Fruit fly (Drosophila melanogaster) whole organism, embryonic: ENCODE measurements around the gene Sfp23F.
A peak's percentile ranks its signal among the peaks of the same experiment; 100 is the strongest.

Source experiments
- Ada2b ChIP-seq: fragments of 200-800 bp; sonication (Bioruptor generic); IDR thresholded peaks from 2 replicates; pipeline ENCODE4 v1.3.6; 2022; ENCODE audit warnings: missing biosample characterization, missing genetic modification characterization
- CG10209 ChIP-seq: fragments of 200-800 bp; sonication (Bioruptor generic); optimal IDR thresholded peaks from 3 replicates; lab custom pipeline; 2017; ENCODE audit warnings: missing biosample characterization, mild to moderate bottlenecking, missing genetic modification characterization, missing genetic modification reagents
- CG1024 ChIP-seq: fragments of 200-800 bp; sonication (Bioruptor generic); IDR thresholded peaks from 2 replicates; pipeline ENCODE4 v1.3.6; 2022; ENCODE audit warnings: missing biosample characterization, missing genetic modification characterization
- CG10979 ChIP-seq: fragments of 200-800 bp; sonication (Bioruptor generic); optimal IDR thresholded peaks from 2 replicates; lab custom pipeline; 2018; ENCODE audit warnings: missing biosample characterization, mild to moderate bottlenecking, missing genetic modification characterization, moderate library complexity
- CG11504 ChIP-seq: fragments of 200-800 bp; sonication (Bioruptor generic); optimal IDR thresholded peaks from 3 replicates; lab custom pipeline; 2019; ENCODE audit warnings: missing biosample characterization, mild to moderate bottlenecking, missing genetic modification characterization, moderate library complexity
- CG11560 ChIP-seq: fragments of 200-800 bp; sonication (Bioruptor generic); IDR thresholded peaks from 3 replicates; pipeline ENCODE4 v1.3.6; 2022; ENCODE audit warnings: missing biosample characterization, missing genetic modification characterization
- CG12391 ChIP-seq: fragments of 200-800 bp; sonication (Bioruptor generic); optimal IDR thresholded peaks from 3 replicates; lab custom pipeline; 2018; ENCODE audit warnings: missing biosample characterization, mild to moderate bottlenecking, missing genetic modification characterization, moderate library complexity
- CG13296 ChIP-seq: fragments of 200-800 bp; sonication (Bioruptor generic); optimal IDR thresholded peaks from 3 replicates; lab custom pipeline; 2018; ENCODE audit warnings: missing biosample characterization, mild to moderate bottlenecking, missing genetic modification characterization
- CG14965 ChIP-seq: fragments of 200-800 bp; sonication (Bioruptor generic); optimal IDR thresholded peaks from 2 replicates; lab custom pipeline; 2016; ENCODE audit warnings: missing biosample characterization, missing genetic modification characterization, borderline replicate concordance
- CG17568 ChIP-seq: fragments of 200-800 bp; sonication (Bioruptor generic); optimal IDR thresholded peaks from 2 replicates; lab custom pipeline; 2018; ENCODE audit warnings: missing biosample characterization, mild to moderate bottlenecking, missing genetic modification characterization, moderate library complexity
- CG18262 ChIP-seq: fragments of 200-800 bp; optimal IDR thresholded peaks from 3 replicates; lab custom pipeline; 2019; ENCODE audit warnings: missing biosample characterization, mild to moderate bottlenecking, missing genetic modification characterization, moderate library complexity
- CG1832 ChIP-seq: fragments of 200-800 bp; sonication (Bioruptor generic); optimal IDR thresholded peaks from 2 replicates; lab custom pipeline; 2017; ENCODE audit warnings: missing biosample characterization, mild to moderate bottlenecking, missing genetic modification characterization, inconsistent platforms
- CG18619 ChIP-seq: fragments of 200-800 bp; sonication (Bioruptor generic); optimal IDR thresholded peaks from 3 replicates; lab custom pipeline; 2017; ENCODE audit warnings: missing biosample characterization, mild to moderate bottlenecking, missing genetic modification characterization
- CG2199 ChIP-seq: fragments of 200-800 bp; sonication (Bioruptor generic); IDR thresholded peaks from 3 replicates; pipeline ENCODE4 v1.3.6; 2022; ENCODE audit warnings: missing biosample characterization, missing genetic modification characterization
- CG2712 ChIP-seq: fragments of 200-800 bp; optimal IDR thresholded peaks from 3 replicates; lab custom pipeline; 2019; ENCODE audit warnings: missing biosample characterization, mild to moderate bottlenecking, missing genetic modification characterization, moderate library complexity
- CG30431 ChIP-seq: fragments of 200-800 bp; sonication (Bioruptor generic); optimal IDR thresholded peaks from 2 replicates; lab custom pipeline; 2017; ENCODE audit warnings: missing biosample characterization, missing genetic modification characterization
- CG32772 ChIP-seq: fragments of 200-800 bp; sonication (Bioruptor generic); IDR thresholded peaks from 2 replicates; pipeline ENCODE4 v1.3.6; 2022; ENCODE audit warnings: missing biosample characterization, missing genetic modification characterization
- CG4854 ChIP-seq: fragments of 200-800 bp; sonication (Bioruptor generic); optimal IDR thresholded peaks from 2 replicates; lab custom pipeline; 2016; ENCODE audit warnings: missing biosample characterization, missing genetic modification characterization, inconsistent platforms
- CG6254 ChIP-seq: fragments of 200-800 bp; sonication (Bioruptor generic); optimal IDR thresholded peaks from 3 replicates; lab custom pipeline; 2017; ENCODE audit warnings: mild to moderate bottlenecking, missing biosample characterization, missing genetic modification reagents, missing genetic modification characterization
- CG6791 ChIP-seq: fragments of 200-800 bp; sonication (Bioruptor generic); IDR thresholded peaks from 3 replicates; pipeline ENCODE4 v1.3.6; 2022; ENCODE audit warnings: missing biosample characterization, missing genetic modification characterization; ENCODE audit not compliant: partially characterized antibody
- CG8089 ChIP-seq: fragments of 200-800 bp; sonication (Bioruptor generic); optimal IDR thresholded peaks from 3 replicates; lab custom pipeline; 2016; ENCODE audit warnings: missing biosample characterization, missing genetic modification characterization
- CG9876 ChIP-seq: fragments of 200-800 bp; sonication (Bioruptor generic); optimal IDR thresholded peaks from 2 replicates; lab custom pipeline; 2016; ENCODE audit warnings: missing biosample characterization, missing genetic modification characterization
- Chrac-16 ChIP-seq: fragments of 200-800 bp; sonication (Bioruptor generic); optimal IDR thresholded peaks from 3 replicates; lab custom pipeline; 2016; ENCODE audit warnings: missing biosample characterization, missing genetic modification characterization
- E2f2 ChIP-seq: fragments of 200-800 bp; sonication (Bioruptor generic); IDR thresholded peaks from 2 replicates; pipeline ENCODE4 v1.3.6; 2022; ENCODE audit warnings: missing biosample characterization, missing genetic modification characterization
- Ets97D ChIP-seq: fragments of 200-800 bp; sonication (Bioruptor generic); optimal IDR thresholded peaks from 3 replicates; lab custom pipeline; 2016; ENCODE audit warnings: missing biosample characterization, missing genetic modification characterization
- Hmx ChIP-seq: fragments of 200-800 bp; sonication (Bioruptor generic); optimal IDR thresholded peaks from 2 replicates; lab custom pipeline; 2016; ENCODE audit warnings: missing biosample characterization, missing genetic modification characterization
- Hr39 ChIP-seq: fragments of >200 bp; optimal IDR thresholded peaks from 2 replicates; lab custom pipeline; 2017
- Hr51 ChIP-seq, 2 experiments: fragments of 200-800 bp; sonication (Bioruptor generic); optimal IDR thresholded peaks; 2 replicates in 1 of 2; 3 replicates in 1 of 2; lab custom pipeline; 2016 to 2018; ENCODE audit warnings: missing biosample characterization in 2 of 2, missing genetic modification characterization in 2 of 2, mild to moderate bottlenecking in 1 of 2, moderate library complexity in 1 of 2
- Jarid2 ChIP-seq: fragments of 200-800 bp; sonication (Bioruptor generic); optimal IDR thresholded peaks from 3 replicates; lab custom pipeline; 2017; ENCODE audit warnings: mild to moderate bottlenecking, missing biosample characterization, missing genetic modification reagents, missing genetic modification characterization
- Med ChIP-seq: fragments of 200-800 bp; sonication (Bioruptor generic); peaks from one replicate; lab custom pipeline; 2016; ENCODE audit warnings: missing biosample characterization, missing genetic modification characterization, mild to moderate bottlenecking, inconsistent platforms, moderate library complexity
- NC2α ChIP-seq: fragments of 200-800 bp; sonication (Bioruptor generic); optimal IDR thresholded peaks from 2 replicates; lab custom pipeline; 2016; ENCODE audit warnings: missing biosample characterization, missing genetic modification characterization
- Sox100B ChIP-seq: fragments of 200-800 bp; sonication (Bioruptor generic); optimal IDR thresholded peaks from 3 replicates; lab custom pipeline; 2018; ENCODE audit warnings: missing biosample characterization, mild to moderate bottlenecking, missing genetic modification characterization
- Sry-δ ChIP-seq: fragments of 200-800 bp; sonication (Bioruptor generic); optimal IDR thresholded peaks from 2 replicates; lab custom pipeline; 2016; ENCODE audit warnings: missing biosample characterization, missing genetic modification characterization
- bbx ChIP-seq: fragments of 200-800 bp; sonication (Bioruptor generic); IDR thresholded peaks from 2 replicates; pipeline ENCODE4 v1.3.6; 2022; ENCODE audit warnings: missing biosample characterization, missing genetic modification characterization; ENCODE audit not compliant: partially characterized antibody
- bcd ChIP-seq: fragments of 200-800 bp; sonication (Bioruptor generic); optimal IDR thresholded peaks from 2 replicates; lab custom pipeline; 2017; ENCODE audit warnings: missing biosample characterization, mild to moderate bottlenecking, missing genetic modification characterization
- dmrt99B ChIP-seq: fragments of 200-800 bp; sonication (Bioruptor generic); optimal IDR thresholded peaks from 2 replicates; lab custom pipeline; 2018; ENCODE audit warnings: missing biosample characterization, mild to moderate bottlenecking, missing genetic modification characterization, moderate library complexity
- dpn ChIP-seq, 2 experiments: fragments of 200-800 bp; sonication (Bioruptor generic); optimal IDR thresholded peaks; 3 replicates each; lab custom pipeline; 2016; ENCODE audit warnings: missing biosample characterization in 2 of 2, missing genetic modification characterization in 2 of 2
- fd3F ChIP-seq: fragments of 200-800 bp; sonication (Bioruptor generic); optimal IDR thresholded peaks from 2 replicates; lab custom pipeline; 2018; ENCODE audit warnings: missing biosample characterization, mild to moderate bottlenecking, missing genetic modification characterization, moderate library complexity
- h ChIP-seq: fragments of >200 bp; optimal IDR thresholded peaks from 2 replicates; lab custom pipeline; 2017
- knrl ChIP-seq: fragments of 200-800 bp; sonication (Bioruptor generic); IDR thresholded peaks from 3 replicates; pipeline ENCODE4 v1.3.6; 2022; ENCODE audit warnings: missing biosample characterization, missing genetic modification characterization; ENCODE audit not compliant: partially characterized antibody
- lola ChIP-seq, 3 experiments: fragments of >200 bp in 2 of 3; fragments of 200-800 bp in 1 of 3; sonication (Bioruptor generic) in 1 of 3; optimal IDR thresholded peaks; 2 replicates each; lab custom pipeline; 2017 to 2019; ENCODE audit warnings: missing biosample characterization in 3 of 3, missing genetic modification characterization in 3 of 3, mild to moderate bottlenecking in 1 of 3, moderate library complexity in 1 of 3
- oc ChIP-seq: fragments of 200-800 bp; sonication (Bioruptor generic); optimal IDR thresholded peaks from 2 replicates; lab custom pipeline; 2018; ENCODE audit warnings: missing biosample characterization, mild to moderate bottlenecking, missing genetic modification characterization, moderate library complexity
- prd ChIP-seq, 3 experiments: fragments of >200 bp in 2 of 3; fragments of 200-800 bp in 1 of 3; sonication (Bioruptor generic) in 1 of 3; optimal IDR thresholded peaks in 2 of 3; IDR thresholded peaks in 1 of 3; 2 replicates in 2 of 3; 3 replicates in 1 of 3; pipeline versions ENCODE4 v1.3.6 to Lab custom; 2017 to 2022; ENCODE audit warnings: missing biosample characterization in 1 of 3, missing genetic modification characterization in 1 of 3
- salm ChIP-seq: fragments of 200-800 bp; sonication (Bioruptor generic); optimal IDR thresholded peaks from 2 replicates; lab custom pipeline; 2018; ENCODE audit warnings: missing biosample characterization, mild to moderate bottlenecking, missing genetic modification characterization
- tgo ChIP-seq: fragments of 200-800 bp; sonication (Bioruptor generic); IDR thresholded peaks from 3 replicates; pipeline ENCODE4 v1.3.6; 2022; ENCODE audit warnings: missing biosample characterization, missing genetic modification characterization
- unc-4 ChIP-seq: fragments of 200-800 bp; sonication (Bioruptor generic); IDR thresholded peaks from 2 replicates; pipeline ENCODE4 v1.3.6; 2022; ENCODE audit warnings: missing biosample characterization, missing genetic modification characterization; ENCODE audit not compliant: partially characterized antibody
- unpg ChIP-seq: fragments of 200-800 bp; sonication (Bioruptor generic); optimal IDR thresholded peaks from 3 replicates; lab custom pipeline; 2018; ENCODE audit warnings: missing biosample characterization, mild to moderate bottlenecking, missing genetic modification characterization, moderate library complexity
- wdn ChIP-seq: fragments of 200-800 bp; sonication (Bioruptor generic); IDR thresholded peaks from 2 replicates; pipeline ENCODE4 v1.3.6; 2022; ENCODE audit warnings: missing biosample characterization, missing genetic modification characterization
- wor ChIP-seq: fragments of 200-800 bp; sonication (Bioruptor generic); IDR thresholded peaks from 2 replicates; pipeline ENCODE4 v1.3.6; 2022; ENCODE audit warnings: missing biosample characterization, missing genetic modification characterization

Sfp23F gene

DNA sequence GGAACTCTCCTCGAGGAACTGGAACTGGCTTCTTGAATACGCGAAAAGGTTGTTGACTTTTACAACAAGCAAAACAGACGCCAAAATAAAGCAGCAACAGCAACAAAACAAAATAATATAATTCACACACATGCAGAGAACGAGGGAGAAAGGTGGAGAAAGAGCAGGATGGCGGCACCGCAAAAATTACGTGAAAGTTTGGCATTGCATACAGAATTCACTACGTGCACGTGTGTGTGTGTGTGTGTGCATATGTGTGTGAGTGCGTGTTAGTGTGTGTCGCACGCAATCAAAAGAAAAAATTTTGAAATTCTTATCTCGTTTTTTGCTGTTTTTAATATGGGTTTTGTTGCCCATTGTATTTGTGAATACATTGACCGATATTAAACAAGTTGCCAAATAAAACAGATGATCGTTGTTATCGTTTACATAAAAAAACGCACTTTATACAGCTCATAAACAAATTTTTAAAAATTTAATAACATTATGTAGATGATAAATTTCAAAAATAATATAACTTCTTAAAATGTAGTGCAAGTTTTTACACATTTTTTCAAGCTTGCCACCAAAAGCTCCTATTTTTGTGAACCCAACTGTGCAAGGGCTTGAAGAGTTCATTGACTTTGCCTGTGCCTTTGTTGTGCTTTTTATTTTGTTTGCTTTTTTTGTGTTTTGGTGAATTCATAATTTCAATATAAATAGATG is 46.2 kb downstream of the Sfp23F start:
- TF ChIP-seq CG17568 (GFP tag; lab: Kevin White, UChicago) (no peak), Ada2b (GFP tag; lab: Robert Waterston, UW) (no peak), dpn (GFP tag; optimal IDR thresholded peaks at IDR 0.05; lab: Kevin White, UChicago) (peak in 1 of 2 experiments; percentile 29), CG2199 (no peak), Hr51 (GFP tag; optimal IDR thresholded peaks at IDR 0.05; lab: Kevin White, UChicago) (peak in 1 of 2 experiments; percentile 26), CG13296 (GFP tag; lab: Kevin White, UChicago) (no peak), CG4854 (GFP tag; lab: Kevin White, UChicago) (no peak), wdn (no peak), CG32772 (GFP tag; lab: Robert Waterston, UW) (no peak), tgo (GFP tag; lab: Robert Waterston, UW) (peak; percentile 20; the same call in 1 of the 3 replicates), lola (GFP tag; optimal IDR thresholded peaks at IDR 0.05; lab: Kevin White, UChicago) (peak in 1 of 3 experiments; percentile 15), wor (GFP tag; lab: Robert Waterston, UW) (no peak), CG1832 (GFP tag; lab: Kevin White, UChicago) (no peak), fd3F (GFP tag; lab: Kevin White, UChicago) (no peak), CG14965 (GFP tag; lab: Kevin White, UChicago) (no peak), CG2712 (peak; percentile 30), Hmx (no peak), bbx (no peak), CG10209 (GFP tag; lab: Kevin White, UChicago) (no peak), CG30431 (no peak), unc-4 (no peak), Sry-δ (GFP tag; lab: Kevin White, UChicago) (no peak), oc (tag; lab: Kevin White, UChicago) (no peak), h (lab: Kevin White, UChicago) (no peak), Sox100B (GFP tag; lab: Kevin White, UChicago) (peak; percentile 2), salm (no peak), Med (no peak), Hr39 (lab: Kevin White, UChicago) (no peak), CG11560 (tag; lab: Robert Waterston, UW) (no peak), CG18619 (GFP tag; lab: Kevin White, UChicago) (no peak), knrl (GFP tag; lab: Robert Waterston, UW) (no peak), Jarid2 (no peak), NC2α (GFP tag; lab: Kevin White, UChicago) (no peak), CG10979 (peak; percentile 22), Ets97D (GFP tag; lab: Kevin White, UChicago) (no peak), CG6254 (GFP tag; lab: Kevin White, UChicago) (no peak), unpg (GFP tag; lab: Kevin White, UChicago) (peak; percentile 44), CG11504 (tag; lab: Kevin White, UChicago) (peak; percentile 53), CG18262 (tag; lab: Kevin White, UChicago) (peak; percentile 36), CG6791 (no peak), CG12391 (tag; lab: Kevin White, UChicago) (peak; percentile 34), CG8089 (no peak), CG9876 (GFP tag; lab: Kevin White, UChicago) (no peak), Chrac-16 (GFP tag; lab: Kevin White, UChicago) (peak; percentile 11), CG1024 (GFP tag; lab: Robert Waterston, UW) (peak; percentile 27; the same call in 1 of the 2 replicates), dmrt99B (peak; percentile 43), E2f2 (no peak), bcd (GFP tag; lab: Kevin White, UChicago) (no peak), prd (optimal IDR thresholded peaks at IDR 0.05; lab: Kevin White, UChicago) (no peak), prd (GFP tag; IDR thresholded peaks at IDR 0.05; lab: Robert Waterston, UW) (no peak)
